Worm (Caenorhabditis elegans): ENCODE results near the gene pdha-1.

DNA sequence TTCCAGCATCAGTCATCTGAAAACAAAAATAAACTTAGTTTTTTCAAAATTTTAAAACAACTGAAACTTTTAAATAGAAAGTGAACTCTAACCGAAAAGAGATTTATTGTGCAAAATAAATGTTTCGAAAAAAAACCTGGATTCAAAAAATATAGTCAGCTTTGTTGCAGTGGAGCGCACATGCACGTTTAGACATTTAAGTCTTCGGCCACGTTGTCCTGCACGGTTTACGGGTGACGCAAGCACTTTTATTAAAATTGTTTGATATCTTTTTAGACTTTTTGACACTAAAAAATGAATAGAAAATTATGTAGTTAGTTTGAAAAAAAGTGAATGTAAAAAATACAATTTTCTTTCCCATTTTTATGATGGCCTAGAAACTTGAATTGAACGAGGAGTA, 26.7 kb upstream of the pdha-1 start, which contains the start of the genes ubh-4 and algn-6:
- TF ChIP-seq tlp-1 (tag; optimal IDR thresholded peaks at IDR 0.05) (no peak), dpl-1 (GFP tag; optimal IDR thresholded peaks at IDR 0.05) (peak; percentile 57 to 74 (median 63)), mdl-1 (tag; optimal IDR thresholded peaks at IDR 0.05) (peak in 1 of 2 experiments; percentile 17), nhr-77 (tag; optimal IDR thresholded peaks at IDR 0.05) (peak; percentile 38), pqm-1 (tag; optimal IDR thresholded peaks at IDR 0.05) (no peak), ztf-11 (tag; optimal IDR thresholded peaks at IDR 0.05) (peak in 1 of 2 experiments; percentile 43), snu-23 (GFP tag; optimal IDR thresholded peaks at IDR 0.05) (peak; percentile 69), lin-39 (tag; optimal IDR thresholded peaks at IDR 0.05) (no peak), nhr-12 (tag; optimal IDR thresholded peaks at IDR 0.05) (no peak), lin-13 (GFP tag; optimal IDR thresholded peaks at IDR 0.05) (no peak), nhr-76 (tag; optimal IDR thresholded peaks at IDR 0.05) (no peak), isw-1 (GFP tag; IDR thresholded peaks at IDR 0.05) (peak; percentile 34), lin-14 (GFP tag; optimal IDR thresholded peaks at IDR 0.05) (peak; percentile 76)

Measured in whole organism, L1 larva.